Fruit fly (Drosophila melanogaster) whole organism, embryonic: ENCODE results near the gene ClC-a.
A peak's percentile ranks its signal among the peaks of the same experiment; 100 is the strongest.

ENCODE experiments used
- Abd-B ChIP-seq: fragments of 200-800 bp; sonication (Bioruptor generic); optimal IDR thresholded peaks from 2 replicates; lab custom pipeline; 2018; ENCODE audit warnings: missing biosample characterization, mild to moderate bottlenecking, missing genetic modification characterization, moderate library complexity
- Atf6 ChIP-seq: fragments of 200-800 bp; sonication (Bioruptor generic); IDR thresholded peaks from 2 replicates; pipeline ENCODE4 v1.3.6; 2022; ENCODE audit warnings: missing biosample characterization, missing genetic modification characterization
- CG11398 ChIP-seq: fragments of 200-800 bp; sonication (Bioruptor generic); optimal IDR thresholded peaks from 2 replicates; lab custom pipeline; 2016; ENCODE audit warnings: missing biosample characterization, missing genetic modification characterization
- CG12219 ChIP-seq: fragments of 200-800 bp; sonication (Bioruptor generic); optimal IDR thresholded peaks from 3 replicates; lab custom pipeline; 2018; ENCODE audit warnings: missing biosample characterization, mild to moderate bottlenecking, missing genetic modification characterization
- CG13123 ChIP-seq: fragments of 200-800 bp; sonication (Bioruptor generic); optimal IDR thresholded peaks from 2 replicates; lab custom pipeline; 2016; ENCODE audit warnings: missing biosample characterization, missing genetic modification characterization
- CG14014 ChIP-seq: fragments of 200-800 bp; sonication (Bioruptor generic); IDR thresholded peaks from 2 replicates; pipeline ENCODE4 v1.3.6; 2022; ENCODE audit warnings: missing biosample characterization, missing genetic modification characterization
- CG1529 ChIP-seq: fragments of 200-800 bp; sonication (Bioruptor generic); optimal IDR thresholded peaks from 3 replicates; lab custom pipeline; 2018; ENCODE audit warnings: missing biosample characterization, missing genetic modification characterization
- CG15601 ChIP-seq: fragments of 200-800 bp; sonication (Bioruptor generic); optimal IDR thresholded peaks from 3 replicates; lab custom pipeline; 2019; ENCODE audit warnings: missing biosample characterization, mild to moderate bottlenecking, missing genetic modification characterization, moderate library complexity
- CG1647 ChIP-seq: fragments of 200-800 bp; sonication (Bioruptor generic); optimal IDR thresholded peaks from 3 replicates; lab custom pipeline; 2016; ENCODE audit warnings: missing biosample characterization, missing genetic modification characterization
- CG17361 ChIP-seq: fragments of 200-800 bp; sonication (Bioruptor generic); IDR thresholded peaks from 3 replicates; pipeline ENCODE4 v1.3.6; 2022; ENCODE audit warnings: missing biosample characterization, missing genetic modification characterization
- CG17385 ChIP-seq: fragments of 200-800 bp; sonication (Bioruptor generic); optimal IDR thresholded peaks from 3 replicates; lab custom pipeline; 2018; ENCODE audit warnings: missing biosample characterization, mild to moderate bottlenecking, missing genetic modification characterization
- CG2199 ChIP-seq: fragments of 200-800 bp; sonication (Bioruptor generic); IDR thresholded peaks from 3 replicates; pipeline ENCODE4 v1.3.6; 2022; ENCODE audit warnings: missing biosample characterization, missing genetic modification characterization
- CG30403 ChIP-seq: fragments of 200-800 bp; sonication (Bioruptor generic); optimal IDR thresholded peaks from 3 replicates; lab custom pipeline; 2016; ENCODE audit warnings: missing biosample characterization, missing genetic modification characterization
- CG32532 ChIP-seq: fragments of 200-800 bp; sonication (Bioruptor generic); IDR thresholded peaks from 2 replicates; pipeline ENCODE4 v1.3.6; 2022; ENCODE audit warnings: missing biosample characterization, missing genetic modification characterization
- CG34422 ChIP-seq: fragments of 200-800 bp; sonication (Bioruptor generic); IDR thresholded peaks from 3 replicates; pipeline ENCODE4 v1.3.6; 2022; ENCODE audit warnings: missing biosample characterization, missing genetic modification characterization
- CG3838 ChIP-seq: fragments of 200-800 bp; sonication (Bioruptor generic); optimal IDR thresholded peaks from 3 replicates; lab custom pipeline; 2016; ENCODE audit warnings: missing biosample characterization, missing genetic modification characterization
- CG4328 ChIP-seq: fragments of 200-800 bp; sonication (Bioruptor generic); optimal IDR thresholded peaks from 3 replicates; lab custom pipeline; 2017; ENCODE audit warnings: missing biosample characterization, missing genetic modification reagents, missing genetic modification characterization
- CG6854 ChIP-seq: fragments of 200-800 bp; sonication (Bioruptor generic); optimal IDR thresholded peaks from 3 replicates; lab custom pipeline; 2017; ENCODE audit warnings: missing biosample characterization, mild to moderate bottlenecking, missing genetic modification characterization
- CG8924 ChIP-seq: fragments of 200-800 bp; optimal IDR thresholded peaks from 3 replicates; lab custom pipeline; 2019; ENCODE audit warnings: missing biosample characterization, mild to moderate bottlenecking, missing genetic modification characterization, moderate library complexity
- CTCF ChIP-seq: fragments of 200-800 bp; sonication (Bioruptor generic); optimal IDR thresholded peaks from 2 replicates; lab custom pipeline; 2017; ENCODE audit warnings: missing biosample characterization, mild to moderate bottlenecking, missing genetic modification characterization, moderate library complexity
- D ChIP-seq, 2 experiments: fragments of 200-800 bp in 1 of 2; fragments of >200 bp in 1 of 2; sonication (Bioruptor generic) in 1 of 2; optimal IDR thresholded peaks; 2 replicates in 1 of 2; 3 replicates in 1 of 2; lab custom pipeline; 2017; ENCODE audit warnings: mild to moderate bottlenecking in 1 of 2, missing biosample characterization in 1 of 2, missing genetic modification characterization in 1 of 2, missing genetic modification reagents in 1 of 2
- E2f2 ChIP-seq: fragments of 200-800 bp; sonication (Bioruptor generic); IDR thresholded peaks from 2 replicates; pipeline ENCODE4 v1.3.6; 2022; ENCODE audit warnings: missing biosample characterization, missing genetic modification characterization
- Hr3 ChIP-seq: fragments of 200-800 bp; sonication (Bioruptor generic); optimal IDR thresholded peaks from 3 replicates; lab custom pipeline; 2016; ENCODE audit warnings: missing biosample characterization, missing genetic modification characterization
- MESR4 ChIP-seq: fragments of 200-800 bp; sonication (Bioruptor generic); optimal IDR thresholded peaks from 2 replicates; lab custom pipeline; 2018; ENCODE audit warnings: missing biosample characterization, mild to moderate bottlenecking, missing genetic modification characterization, moderate library complexity
- Med ChIP-seq: fragments of 200-800 bp; sonication (Bioruptor generic); peaks from one replicate; lab custom pipeline; 2016; ENCODE audit warnings: missing biosample characterization, missing genetic modification characterization, mild to moderate bottlenecking, inconsistent platforms, moderate library complexity
- Trl ChIP-seq, 3 experiments: fragments of >200 bp in 2 of 3; fragments of 200-800 bp in 1 of 3; sonication (Bioruptor generic) in 1 of 3; optimal IDR thresholded peaks; 2 replicates in 1 of 3; 3 replicates in 2 of 3; lab custom pipeline; 2016 to 2017; ENCODE audit warnings: missing biosample characterization in 1 of 3, missing genetic modification characterization in 1 of 3
- Vsx1 ChIP-seq: fragments of 200-800 bp; sonication (Bioruptor generic); optimal IDR thresholded peaks from 2 replicates; lab custom pipeline; 2017; ENCODE audit warnings: missing biosample characterization, mild to moderate bottlenecking, missing genetic modification characterization, missing genetic modification reagents
- ab ChIP-seq: fragments of 200-800 bp; sonication (Bioruptor generic); optimal IDR thresholded peaks from 2 replicates; lab custom pipeline; 2016; ENCODE audit warnings: missing biosample characterization, missing genetic modification characterization
- al ChIP-seq: fragments of 200-800 bp; sonication (Bioruptor generic); IDR thresholded peaks from 2 replicates; pipeline ENCODE4 v1.3.6; 2022; ENCODE audit warnings: missing biosample characterization, missing genetic modification characterization
- ara ChIP-seq: fragments of 200-800 bp; sonication (Bioruptor generic); IDR thresholded peaks from 2 replicates; pipeline ENCODE4 v1.3.6; 2022; ENCODE audit warnings: missing biosample characterization, missing genetic modification characterization
- cg ChIP-seq: fragments of 200-800 bp; sonication (Bioruptor generic); optimal IDR thresholded peaks from 3 replicates; lab custom pipeline; 2019; ENCODE audit warnings: missing biosample characterization, mild to moderate bottlenecking, missing genetic modification characterization, moderate library complexity
- chinmo ChIP-seq: fragments of 200-800 bp; sonication (Bioruptor generic); IDR thresholded peaks from 4 replicates; pipeline ENCODE4 v1.3.6; 2022; ENCODE audit warnings: missing biosample characterization, missing genetic modification characterization; ENCODE audit not compliant: partially characterized antibody
- ci ChIP-seq: fragments of 200-800 bp; sonication (Bioruptor generic); IDR thresholded peaks from 3 replicates; pipeline ENCODE4 v1.3.6; 2022; ENCODE audit warnings: missing biosample characterization, missing genetic modification characterization
- croc ChIP-seq: fragments of 200-800 bp; sonication (Bioruptor generic); conservative IDR thresholded peaks from 3 replicates; pipeline ENCODE4 v1.3.6; 2022; ENCODE audit warnings: missing biosample characterization, missing genetic modification characterization
- crol ChIP-seq: fragments of 200-800 bp; sonication (Bioruptor generic); IDR thresholded peaks from 2 replicates; pipeline ENCODE4 v1.3.6; 2022; ENCODE audit warnings: missing biosample characterization, missing genetic modification characterization
- dati ChIP-seq: fragments of 200-800 bp; sonication (Bioruptor generic); IDR thresholded peaks from 2 replicates; pipeline ENCODE4 v1.3.6; 2022; ENCODE audit warnings: missing biosample characterization, missing genetic modification characterization
- esg ChIP-seq: fragments of 200-800 bp; sonication (Bioruptor generic); conservative IDR thresholded peaks from 2 replicates; pipeline ENCODE4 v1.3.6; 2022; ENCODE audit warnings: missing biosample characterization, missing genetic modification characterization
- eve ChIP-seq, 2 experiments: fragments of >200 bp; optimal IDR thresholded peaks; 2 replicates each; lab custom pipeline; 2017; ENCODE audit warnings: missing biosample characterization in 2 of 2, missing genetic modification characterization in 2 of 2
- hkb ChIP-seq, 2 experiments: fragments of 200-800 bp in 1 of 2; fragments of >200 bp in 1 of 2; sonication (Bioruptor generic) in 1 of 2; IDR thresholded peaks in 1 of 2; optimal IDR thresholded peaks in 1 of 2; 2 replicates each; pipeline versions ENCODE4 v1.3.6 to Lab custom; 2017 to 2022; ENCODE audit warnings: missing biosample characterization in 1 of 2, missing genetic modification characterization in 1 of 2
- jing ChIP-seq: fragments of 200-800 bp; sonication (Bioruptor generic); optimal IDR thresholded peaks from 2 replicates; lab custom pipeline; 2018; ENCODE audit warnings: missing biosample characterization, mild to moderate bottlenecking, missing genetic modification characterization
- kay ChIP-seq: fragments of 200-800 bp; sonication (Bioruptor generic); optimal IDR thresholded peaks from 2 replicates; lab custom pipeline; 2016; ENCODE audit warnings: missing biosample characterization, missing genetic modification characterization
- lab ChIP-seq: fragments of 200-800 bp; sonication (Bioruptor generic); optimal IDR thresholded peaks from 3 replicates; lab custom pipeline; 2017; ENCODE audit warnings: missing biosample characterization, missing genetic modification characterization, mild to moderate bottlenecking, moderate library complexity, missing genetic modification reagents
- pita ChIP-seq: fragments of 200-800 bp; sonication (Bioruptor generic); optimal IDR thresholded peaks from 2 replicates; lab custom pipeline; 2017; ENCODE audit warnings: missing biosample characterization, mild to moderate bottlenecking, missing genetic modification characterization
- scrt ChIP-seq: fragments of 200-800 bp; sonication (Bioruptor generic); optimal IDR thresholded peaks from 2 replicates; lab custom pipeline; 2018; ENCODE audit warnings: missing biosample characterization, mild to moderate bottlenecking, missing genetic modification characterization, moderate library complexity
- sr ChIP-seq: fragments of 200-800 bp; sonication (Bioruptor generic); IDR thresholded peaks from 3 replicates; pipeline ENCODE4 v1.3.6; 2022; ENCODE audit warnings: missing biosample characterization, missing genetic modification characterization
- ssp ChIP-seq: fragments of 200-800 bp; sonication (Bioruptor generic); IDR thresholded peaks from 2 replicates; pipeline ENCODE4 v1.3.6; 2022; ENCODE audit warnings: missing biosample characterization, missing genetic modification characterization
- tap ChIP-seq: fragments of 200-800 bp; optimal IDR thresholded peaks from 3 replicates; lab custom pipeline; 2019; ENCODE audit warnings: missing biosample characterization, mild to moderate bottlenecking, missing genetic modification characterization, moderate library complexity
- trh ChIP-seq: fragments of 200-800 bp; sonication (Bioruptor generic); optimal IDR thresholded peaks from 2 replicates; lab custom pipeline; 2016; ENCODE audit warnings: missing biosample characterization, missing genetic modification characterization
- ttk ChIP-seq: fragments of 200-800 bp; sonication (Bioruptor generic); IDR thresholded peaks from 2 replicates; pipeline ENCODE4 v2.1.2; 2022; ENCODE audit warnings: missing biosample characterization, missing genetic modification characterization
- usp ChIP-seq: fragments of >200 bp; optimal IDR thresholded peaks from 2 replicates; lab custom pipeline; 2017; ENCODE audit warnings: missing biosample characterization, missing genetic modification characterization
- wor ChIP-seq: fragments of 200-800 bp; sonication (Bioruptor generic); IDR thresholded peaks from 2 replicates; pipeline ENCODE4 v1.3.6; 2022; ENCODE audit warnings: missing biosample characterization, missing genetic modification characterization

Gene ClC-a

DNA sequence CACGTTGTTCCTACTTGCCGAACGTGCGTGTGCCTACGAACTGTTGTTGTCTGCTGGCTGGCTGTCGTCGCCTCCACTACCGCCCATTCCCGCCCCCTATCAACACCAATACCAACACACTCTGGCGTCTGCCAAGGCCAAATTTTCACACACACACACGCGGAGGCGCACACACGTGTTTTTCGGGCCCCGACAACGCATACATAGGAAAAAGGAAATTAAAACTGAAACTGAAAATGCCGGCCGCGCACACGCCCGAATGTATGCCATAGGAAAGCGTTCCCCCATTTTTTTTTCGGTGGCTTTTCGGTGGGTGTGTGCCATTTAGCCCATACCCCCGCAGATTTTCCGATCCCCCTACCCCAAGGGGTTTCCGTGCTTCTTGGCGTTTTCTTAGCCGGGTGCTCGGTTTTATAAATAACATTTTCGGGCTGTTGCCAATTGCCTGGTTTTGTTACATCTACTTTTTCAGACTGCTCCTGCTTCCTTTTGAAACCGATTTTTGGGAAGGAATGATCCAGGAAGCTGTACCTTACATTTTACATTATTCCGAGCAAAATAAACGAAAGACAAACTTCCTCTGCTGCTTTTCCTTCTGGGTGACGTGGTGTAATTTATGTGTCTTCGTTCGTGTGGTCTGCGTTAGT lies 40.7 kb downstream of the ClC-a start:
- TF ChIP-seq CG30403 (GFP tag; lab: Kevin White, UChicago) (no peak), CTCF (GFP tag; lab: Kevin White, UChicago) (no peak), CG34422 (GFP tag; lab: Robert Waterston, UW) (peak; percentile 53; the same call in 1 of the 3 replicates), crol (GFP tag; lab: Robert Waterston, UW) (peak; percentile 36; the same call in 1 of the 2 replicates), scrt (GFP tag; lab: Kevin White, UChicago) (no peak), CG17385 (GFP tag; lab: Kevin White, UChicago) (no peak), wor (no peak), D (optimal IDR thresholded peaks at IDR 0.05; lab: Kevin White, UChicago) (no peak), D (GFP tag; optimal IDR thresholded peaks at IDR 0.05; lab: Kevin White, UChicago) (no peak), hkb (optimal IDR thresholded peaks at IDR 0.05; lab: Kevin White, UChicago) (no peak), hkb (GFP tag; IDR thresholded peaks at IDR 0.05; lab: Robert Waterston, UW) (no peak), eve (GFP tag; optimal IDR thresholded peaks at IDR 0.05; lab: Kevin White, UChicago) (no peak), dati (GFP tag; lab: Robert Waterston, UW) (no peak), ttk (GFP tag; lab: Robert Waterston, UW) (no peak), CG8924 (no peak), chinmo (GFP tag; lab: Robert Waterston, UW) (no peak), usp (GFP tag; lab: Kevin White, UChicago) (no peak), CG1529 (GFP tag; lab: Kevin White, UChicago) (no peak), ara (GFP tag; lab: Robert Waterston, UW) (no peak), ssp (GFP tag; lab: Robert Waterston, UW) (no peak), Abd-B (GFP tag; lab: Kevin White, UChicago) (no peak), Trl (optimal IDR thresholded peaks at IDR 0.05; lab: Kevin White, UChicago) (no peak), Trl (GFP tag; optimal IDR thresholded peaks at IDR 0.05; lab: Kevin White, UChicago) (no peak), CG17361 (no peak), cg (GFP tag; lab: Kevin White, UChicago) (peak; percentile 74), sr (GFP tag; lab: Robert Waterston, UW) (no peak), CG1647 (GFP tag; lab: Kevin White, UChicago) (no peak), CG13123 (GFP tag; lab: Kevin White, UChicago) (no peak), CG12219 (no peak), E2f2 (GFP tag; lab: Robert Waterston, UW) (no peak), ab (GFP tag; lab: Kevin White, UChicago) (no peak), al (no peak), CG15601 (no peak), jing (GFP tag; lab: Kevin White, UChicago) (no peak), pita (no peak), CG32532 (GFP tag; lab: Robert Waterston, UW) (no peak), Atf6 (GFP tag; lab: Robert Waterston, UW) (no peak), trh (GFP tag; lab: Kevin White, UChicago) (no peak), Hr3 (GFP tag; lab: Kevin White, UChicago) (no peak), kay (no peak), tap (tag; lab: Kevin White, UChicago) (no peak), CG14014 (no peak), Vsx1 (GFP tag; lab: Kevin White, UChicago) (no peak), CG2199 (peak; percentile 76; the same call in 2 of the 3 replicates), CG4328 (no peak), lab (GFP tag; lab: Kevin White, UChicago) (no peak), ci (GFP tag; lab: Robert Waterston, UW) (peak; percentile 62), esg (no peak), MESR4 (GFP tag; lab: Kevin White, UChicago) (no peak), CG3838 (GFP tag; lab: Kevin White, UChicago) (no peak), Med (GFP tag; lab: Kevin White, UChicago) (peak; percentile 71), croc (no peak), CG11398 (no peak), CG6854 (no peak)
